Fruit fly (Drosophila melanogaster) whole organism, pupa: ENCODE data around the gene CG4842.

Experiments
- CG10348 ChIP-seq: fragments of 200-800 bp; sonication (Bioruptor generic); IDR thresholded peaks from 2 replicates; pipeline ENCODE4 v1.3.6; 2022; ENCODE audit warnings: missing biosample characterization, missing genetic modification characterization
- CG12605 ChIP-seq: fragments of 200-800 bp; sonication (Bioruptor generic); IDR thresholded peaks from 2 replicates; pipeline ENCODE4 v1.3.6; 2022; ENCODE audit warnings: missing biosample characterization, missing genetic modification characterization
- CG13204 ChIP-seq: fragments of 200-800 bp; sonication (Bioruptor generic); optimal IDR thresholded peaks from 2 replicates; lab custom pipeline; 2018; ENCODE audit warnings: missing biosample characterization, mild to moderate bottlenecking, missing genetic modification characterization, moderate library complexity
- CG14655 ChIP-seq: fragments of 200-800 bp; sonication (Bioruptor generic); optimal IDR thresholded peaks from 3 replicates; lab custom pipeline; 2017; ENCODE audit warnings: mild to moderate bottlenecking, missing biosample characterization, missing genetic modification reagents, missing genetic modification characterization
- CG15710 ChIP-seq: fragments of 200-800 bp; sonication (Bioruptor generic); optimal IDR thresholded peaks from 2 replicates; lab custom pipeline; 2018; ENCODE audit warnings: missing biosample characterization, mild to moderate bottlenecking, missing genetic modification characterization, moderate library complexity
- CG17806 ChIP-seq: fragments of 200-800 bp; sonication (Bioruptor generic); optimal IDR thresholded peaks from 2 replicates; lab custom pipeline; 2018; ENCODE audit warnings: missing biosample characterization, mild to moderate bottlenecking, missing genetic modification characterization, moderate library complexity
- CG32121 ChIP-seq: fragments of 200-800 bp; sonication (Bioruptor generic); IDR thresholded peaks from 2 replicates; pipeline ENCODE4 v1.3.6; 2022; ENCODE audit warnings: missing biosample characterization, missing genetic modification characterization
- CG34367 ChIP-seq: fragments of 200-800 bp; sonication (Bioruptor generic); optimal IDR thresholded peaks from 2 replicates; lab custom pipeline; 2018; ENCODE audit warnings: missing biosample characterization, mild to moderate bottlenecking, missing genetic modification characterization
- CG4496 ChIP-seq: fragments of 200-800 bp; sonication (Bioruptor generic); IDR thresholded peaks from 3 replicates; pipeline ENCODE4 v1.3.6; 2022; ENCODE audit warnings: missing biosample characterization, missing genetic modification characterization
- CG8159 ChIP-seq: fragments of 200-800 bp; sonication (Bioruptor generic); optimal IDR thresholded peaks from 3 replicates; lab custom pipeline; 2018; ENCODE audit warnings: missing biosample characterization, mild to moderate bottlenecking, missing genetic modification characterization, moderate library complexity
- CG8301 ChIP-seq: fragments of 200-800 bp; sonication (Bioruptor generic); optimal IDR thresholded peaks from 2 replicates; lab custom pipeline; 2018; ENCODE audit warnings: missing biosample characterization, mild to moderate bottlenecking, missing genetic modification characterization
- CG9948 ChIP-seq: fragments of 200-800 bp; sonication (Bioruptor generic); optimal IDR thresholded peaks from 2 replicates; lab custom pipeline; 2018; ENCODE audit warnings: missing biosample characterization, mild to moderate bottlenecking, missing genetic modification characterization, moderate library complexity
- D1 ChIP-seq: fragments of 200-800 bp; sonication (Bioruptor generic); optimal IDR thresholded peaks from 2 replicates; lab custom pipeline; 2018; ENCODE audit warnings: missing biosample characterization, mild to moderate bottlenecking, missing genetic modification characterization, moderate library complexity
- EcR ChIP-seq: fragments of 200-800 bp; sonication (Bioruptor generic); optimal IDR thresholded peaks from 3 replicates; lab custom pipeline; 2019; ENCODE audit warnings: missing biosample characterization, missing genetic modification characterization, mild to moderate bottlenecking, moderate library complexity, missing genetic modification reagents
- Ets98B ChIP-seq: fragments of 200-800 bp; sonication (Bioruptor generic); IDR thresholded peaks from 2 replicates; pipeline ENCODE4 v1.3.6; 2022; ENCODE audit warnings: missing biosample characterization, missing genetic modification characterization
- Pif1A ChIP-seq: fragments of 200-800 bp; sonication (Bioruptor generic); optimal IDR thresholded peaks from 3 replicates; lab custom pipeline; 2016; ENCODE audit warnings: missing biosample characterization, missing genetic modification characterization
- Pif1B ChIP-seq: fragments of 200-800 bp; sonication (Bioruptor generic); optimal IDR thresholded peaks from 3 replicates; lab custom pipeline; 2016; ENCODE audit warnings: missing biosample characterization, missing genetic modification characterization
- Snoo ChIP-seq: fragments of 200-800 bp; sonication (Bioruptor generic); optimal IDR thresholded peaks from 3 replicates; lab custom pipeline; 2017; ENCODE audit warnings: missing biosample characterization, mild to moderate bottlenecking, missing genetic modification characterization, inconsistent platforms
- fd96Ca ChIP-seq: fragments of 200-800 bp; sonication (Bioruptor generic); IDR thresholded peaks from 3 replicates; pipeline ENCODE4 v1.3.6; 2022; ENCODE audit warnings: missing biosample characterization, missing genetic modification characterization
- gl ChIP-seq: fragments of 200-800 bp; sonication (Bioruptor generic); optimal IDR thresholded peaks from 2 replicates; lab custom pipeline; 2018; ENCODE audit warnings: missing biosample characterization, mild to moderate bottlenecking, missing genetic modification characterization
- rn ChIP-seq: fragments of 200-800 bp; sonication (Bioruptor generic); IDR thresholded peaks from 2 replicates; pipeline ENCODE4 v1.3.6; 2022; ENCODE audit warnings: missing biosample characterization, missing genetic modification characterization

CG4842 gene

DNA sequence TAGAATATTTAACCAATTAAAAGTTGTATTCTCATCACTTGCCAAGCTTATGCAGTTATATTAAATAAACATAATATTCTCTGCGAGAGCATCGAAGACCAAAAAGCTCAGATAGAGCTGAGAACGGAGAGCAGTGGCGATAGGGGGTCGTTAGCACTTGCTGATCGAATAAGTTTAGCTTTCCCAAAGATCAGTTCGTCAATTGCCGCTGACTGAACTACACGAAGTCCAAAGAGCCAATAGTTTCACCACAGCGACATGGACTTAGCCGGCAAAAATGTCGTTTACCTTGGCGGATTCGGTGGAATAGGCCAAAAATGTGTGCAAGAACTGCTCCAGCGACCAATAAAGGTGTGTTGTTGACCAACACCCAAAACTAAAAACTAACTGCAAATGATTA is at the start of gene CG4842:
CG4842 (plus strand) TSS at position 191 of the 400 bp plus-strand sequence.
- TF ChIP-seq EcR (GFP tag; lab: Kevin White, UChicago): peak; percentile 7
- no peak for TF ChIP-seq fd96Ca (GFP tag; lab: Robert Waterston, UW)

DNA sequence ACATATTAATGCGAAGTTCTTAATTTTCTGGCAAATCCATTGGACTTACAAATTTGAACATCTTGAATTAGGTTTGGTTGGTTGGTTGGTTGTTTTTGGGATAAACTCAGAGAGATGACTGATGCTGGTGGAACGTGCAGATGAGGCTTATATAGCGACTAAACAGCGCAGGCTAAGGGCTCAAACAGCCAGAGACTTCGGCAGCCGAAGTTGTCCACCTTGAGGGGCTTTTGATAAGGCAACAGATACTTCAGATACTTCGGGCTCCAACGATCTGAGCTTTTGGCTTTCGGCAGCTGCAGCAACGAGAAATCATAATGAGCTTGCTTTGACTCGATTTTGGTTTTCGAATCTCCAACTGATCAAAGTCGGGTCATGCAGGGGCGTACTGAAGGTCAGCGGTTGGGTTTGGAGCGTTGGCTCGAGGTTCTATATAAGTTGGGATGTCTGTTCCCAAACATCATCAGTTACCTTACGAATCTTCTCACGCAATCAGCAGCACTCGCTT is 48.7 kb upstream of the CG4842 start, which contains the start of the genes CG13041 and CG13060:
CG13041 (minus strand) TSS at position 128 of the 508 bp plus-strand sequence.
CG13060 (plus strand) TSS at position 458 of the 508 bp plus-strand sequence.
- no peak for TF ChIP-seq CG10348
- TF ChIP-seq CG14655: no peak
- no peak for TF ChIP-seq Snoo
- no peak for TF ChIP-seq CG13204 (GFP tag; lab: Kevin White, UChicago)
- no peak for TF ChIP-seq CG8301 (tag; lab: Kevin White, UChicago)
- no peak for TF ChIP-seq EcR (GFP tag; lab: Kevin White, UChicago)
- TF ChIP-seq Pif1A: no peak
- TF ChIP-seq rn (GFP tag; lab: Robert Waterston, UW): no peak
- TF ChIP-seq CG32121 (GFP tag; lab: Robert Waterston, UW): no peak
- no peak for TF ChIP-seq CG17806 (tag; lab: Kevin White, UChicago)
- no peak for TF ChIP-seq Ets98B (GFP tag; lab: Robert Waterston, UW)
- TF ChIP-seq Pif1B: no peak
- TF ChIP-seq gl (tag; lab: Kevin White, UChicago): no peak
- TF ChIP-seq D1 (tag; lab: Kevin White, UChicago): no peak
- TF ChIP-seq CG9948 (tag; lab: Kevin White, UChicago): no peak
- no peak for TF ChIP-seq fd96Ca (GFP tag; lab: Robert Waterston, UW)
- no peak for TF ChIP-seq CG4496 (GFP tag; lab: Robert Waterston, UW)
- TF ChIP-seq CG34367 (tag; lab: Kevin White, UChicago): no peak
- TF ChIP-seq CG8159 (tag; lab: Kevin White, UChicago): no peak
- TF ChIP-seq CG12605: no peak

DNA sequence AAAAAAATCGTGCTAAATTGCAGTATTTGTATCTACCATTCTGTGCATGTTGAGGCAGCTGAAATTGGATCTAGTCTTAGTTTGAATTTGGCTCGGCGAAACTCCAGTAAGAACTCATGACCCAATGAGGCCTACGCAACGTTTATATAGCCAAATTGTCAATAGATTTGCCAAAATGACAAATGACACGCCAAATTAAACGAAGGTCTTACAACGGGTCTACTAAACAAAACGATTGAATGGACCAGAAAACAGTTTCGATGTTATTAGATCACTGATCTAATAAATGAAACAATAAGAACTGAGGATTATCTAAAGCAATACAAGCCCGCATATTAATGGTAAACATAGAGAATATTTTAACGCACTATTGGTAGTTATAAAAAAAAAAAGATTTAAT is 47.0 kb upstream of the CG4842 start, which contains the start of gene CG42718:
CG42718 (minus strand) TSS at position 101 of the 400 bp plus-strand sequence.
- TF ChIP-seq Snoo (no peak), Ets98B (GFP tag; lab: Robert Waterston, UW) (no peak), CG14655 (no peak), EcR (GFP tag; lab: Kevin White, UChicago) (no peak), CG17806 (tag; lab: Kevin White, UChicago) (no peak), CG8301 (tag; lab: Kevin White, UChicago) (no peak), rn (GFP tag; lab: Robert Waterston, UW) (no peak), Pif1A (no peak), CG8159 (tag; lab: Kevin White, UChicago) (no peak), CG4496 (GFP tag; lab: Robert Waterston, UW) (no peak), fd96Ca (GFP tag; lab: Robert Waterston, UW) (no peak), CG15710 (tag; lab: Kevin White, UChicago) (no peak), D1 (tag; lab: Kevin White, UChicago) (no peak), CG10348 (no peak), Pif1B (no peak), CG13204 (GFP tag; lab: Kevin White, UChicago) (no peak)

DNA sequence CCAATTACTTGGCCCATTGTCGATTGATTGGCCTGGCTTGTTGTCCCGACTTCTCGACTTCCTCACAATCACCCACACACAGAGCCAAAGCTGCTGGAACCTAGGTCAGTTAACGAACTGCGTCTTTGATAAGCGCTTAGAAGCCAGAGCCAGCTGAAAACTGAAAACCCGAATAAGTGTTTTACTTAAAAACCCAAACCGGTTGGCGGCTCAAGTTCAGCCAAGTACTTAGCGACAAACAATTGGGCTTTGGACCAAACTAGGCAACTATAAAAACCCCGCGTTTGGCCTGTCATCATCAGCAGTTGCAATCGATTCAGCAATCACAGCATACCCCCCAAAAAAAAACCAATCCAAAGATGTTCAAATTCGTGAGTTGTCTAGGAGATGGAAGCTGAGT is 44.8 kb upstream of the CG4842 start, which contains the start of gene CG13059:
CG13059 (plus strand) TSS at position 301 of the 400 bp plus-strand sequence.
- TF ChIP-seq CG14655: no peak
- TF ChIP-seq CG32121 (GFP tag; lab: Robert Waterston, UW): no peak
- no peak for TF ChIP-seq gl (tag; lab: Kevin White, UChicago)
- no peak for TF ChIP-seq CG15710 (tag; lab: Kevin White, UChicago)
- no peak for TF ChIP-seq D1 (tag; lab: Kevin White, UChicago)
- TF ChIP-seq CG10348: no peak
- no peak for TF ChIP-seq fd96Ca (GFP tag; lab: Robert Waterston, UW)
- no peak for TF ChIP-seq Snoo
- no peak for TF ChIP-seq CG8301 (tag; lab: Kevin White, UChicago)
- no peak for TF ChIP-seq CG8159 (tag; lab: Kevin White, UChicago)

DNA sequence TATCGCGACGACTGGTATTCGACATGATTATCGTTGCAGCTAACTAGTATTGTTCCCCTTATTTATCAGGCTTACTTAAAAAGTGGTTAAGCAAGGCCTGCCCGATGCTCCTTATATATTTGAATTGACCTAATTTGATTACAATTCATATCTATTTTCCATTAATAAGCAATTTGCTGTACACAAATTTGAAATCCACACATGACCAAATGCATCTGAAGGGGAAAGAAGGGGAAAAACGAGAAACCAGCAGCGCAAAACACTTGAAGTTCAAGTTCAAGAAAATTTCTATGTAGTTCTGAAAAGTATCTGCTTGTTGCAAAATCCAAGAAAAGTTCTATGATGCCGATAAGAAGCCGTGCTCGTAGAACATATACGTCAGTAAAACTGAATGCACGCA is 41.5 kb upstream of the CG4842 start, which contains the start of the genes CG13040 and CG13039:
CG13040 (minus strand) TSS at position 101 of the 400 bp plus-strand sequence.
CG13039 (minus strand) TSS at position 106 of the 400 bp plus-strand sequence.
- TF ChIP-seq EcR (GFP tag; lab: Kevin White, UChicago): no peak
- no peak for TF ChIP-seq CG14655
- TF ChIP-seq rn (GFP tag; lab: Robert Waterston, UW): no peak
- TF ChIP-seq CG9948 (tag; lab: Kevin White, UChicago): no peak
- no peak for TF ChIP-seq CG8301 (tag; lab: Kevin White, UChicago)
- TF ChIP-seq CG15710 (tag; lab: Kevin White, UChicago): no peak
- TF ChIP-seq CG10348: no peak
- no peak for TF ChIP-seq CG8159 (tag; lab: Kevin White, UChicago)
- TF ChIP-seq D1 (tag; lab: Kevin White, UChicago): no peak
- TF ChIP-seq CG13204 (GFP tag; lab: Kevin White, UChicago): no peak
- TF ChIP-seq CG34367 (tag; lab: Kevin White, UChicago): no peak
- TF ChIP-seq fd96Ca (GFP tag; lab: Robert Waterston, UW): no peak
- no peak for TF ChIP-seq CG4496 (GFP tag; lab: Robert Waterston, UW)
- no peak for TF ChIP-seq CG12605

DNA sequence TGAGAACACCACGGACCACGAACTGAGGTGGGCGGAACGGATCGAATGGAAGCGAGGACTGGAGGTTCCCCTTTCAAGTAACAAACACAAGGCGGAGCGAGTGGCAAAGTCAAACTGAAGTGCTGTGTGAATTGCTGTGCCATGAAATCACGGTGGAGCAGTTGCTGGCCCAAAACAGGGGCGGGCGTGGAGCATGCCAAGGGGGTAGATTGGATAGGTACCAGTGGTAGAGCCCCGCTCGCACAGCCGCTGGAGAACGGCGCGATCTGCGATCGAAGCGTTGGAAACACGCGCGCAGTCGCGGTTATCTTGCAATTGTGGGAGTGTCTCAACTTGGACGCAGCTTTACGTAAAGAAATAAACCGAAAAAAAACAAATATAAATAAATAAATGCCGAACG is 40.4 kb upstream of the CG4842 start, which contains the start of gene CG13038:
CG13038 (minus strand) TSS at position 118 of the 400 bp plus-strand sequence.
- TF ChIP-seq CG14655: no peak
- no peak for TF ChIP-seq CG12605
- TF ChIP-seq CG15710 (tag; lab: Kevin White, UChicago): no peak
- no peak for TF ChIP-seq Pif1B
- no peak; the same call in 1 of the 2 replicates for TF ChIP-seq CG32121 (GFP tag; lab: Robert Waterston, UW)
- peak; percentile 59; the same call in 1 of the 3 replicates for TF ChIP-seq fd96Ca (GFP tag; lab: Robert Waterston, UW)
- peak; percentile 66 for TF ChIP-seq Ets98B (GFP tag; lab: Robert Waterston, UW)
- peak; percentile 63 for TF ChIP-seq CG4496 (GFP tag; lab: Robert Waterston, UW)
- no peak for TF ChIP-seq CG13204 (GFP tag; lab: Kevin White, UChicago)
- no peak for TF ChIP-seq CG34367 (tag; lab: Kevin White, UChicago)
